Worm (Caenorhabditis elegans): ENCODE data around the gene T22E5.1.

The T22E5.1 gene

DNA sequence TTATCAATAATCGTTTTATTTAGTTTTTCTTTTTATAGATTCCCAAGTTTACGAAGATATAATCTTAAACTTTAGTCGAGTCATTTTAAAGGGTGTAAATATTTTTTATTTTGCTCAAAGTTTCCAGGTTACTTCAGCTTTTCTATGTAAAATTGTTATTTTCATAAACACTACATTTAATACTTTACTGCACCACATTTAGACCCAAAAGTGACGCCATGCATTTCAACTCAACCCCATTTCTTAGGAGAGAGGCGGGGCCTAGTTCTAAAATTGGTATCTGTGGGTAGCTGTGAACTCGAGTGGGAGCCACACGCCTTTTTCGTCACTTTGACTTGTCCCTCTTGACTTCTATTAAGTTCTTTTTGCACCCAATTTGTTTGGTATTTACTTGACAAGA, at the start of gene T22E5.1:
Gene T22E5.1, plus strand, starts transcription at position 301 of the 400 bp plus-strand sequence.
- TF ChIP-seq ztf-4 (tag; optimal IDR thresholded peaks at IDR 0.05) (no peak), unc-30 (tag; optimal IDR thresholded peaks at IDR 0.05) (no peak), ets-5 (GFP tag; IDR thresholded peaks at IDR 0.05) (no peak), tbx-2 (tag; optimal IDR thresholded peaks at IDR 0.05) (no peak), hlh-4 (tag; optimal IDR thresholded peaks at IDR 0.05) (no peak)

DNA sequence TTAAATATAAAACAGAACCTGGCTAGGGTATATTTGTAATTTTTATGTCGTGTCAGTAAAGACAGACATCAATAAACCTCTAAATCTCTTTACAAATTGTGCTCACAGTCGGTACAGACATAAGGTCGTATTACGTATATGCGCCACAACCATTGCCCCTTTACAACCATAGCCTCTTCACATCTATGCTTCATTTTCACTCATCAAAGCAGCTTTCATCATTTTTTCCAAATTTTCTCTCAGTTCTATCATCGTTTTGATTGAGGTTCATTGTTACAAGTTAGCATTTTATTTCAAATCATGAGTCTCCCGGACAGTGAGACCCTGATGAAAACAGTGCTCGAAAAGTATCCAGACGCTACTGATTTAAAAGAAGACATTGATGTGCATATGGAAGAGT, 48.5 kb upstream of the T22E5.1 start, which contains the start of gene C03B1.4:
Gene C03B1.4, plus strand, starts transcription at position 301 of the 400 bp plus-strand sequence.
- TF ChIP-seq efl-1 (optimal IDR thresholded peaks at IDR 0.05) (no peak), efl-1 (GFP tag; optimal IDR thresholded peaks at IDR 0.05 in 1 of 2) (peak in 1 of 2 experiments; percentile 29), hlh-4 (tag; optimal IDR thresholded peaks at IDR 0.05) (no peak), unc-98 (GFP tag; IDR thresholded peaks at IDR 0.05) (no peak)

DNA sequence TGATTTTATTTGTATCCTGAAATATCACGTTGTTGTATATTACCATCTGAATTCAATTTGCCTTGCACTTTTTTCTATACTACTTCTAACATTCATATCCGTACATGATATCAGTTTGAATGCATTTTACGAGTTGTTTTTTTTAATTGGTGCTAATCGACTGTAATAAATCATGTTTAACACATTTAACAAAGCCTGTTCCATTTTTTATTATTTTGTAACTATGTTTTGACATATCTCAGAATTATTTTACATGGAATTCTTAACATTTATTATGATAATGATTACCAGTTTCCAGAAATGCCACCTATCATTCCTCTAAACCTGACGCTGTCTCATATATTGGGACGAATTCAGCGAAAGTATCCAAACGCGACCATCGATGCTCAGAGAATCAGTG, 47.0 kb upstream of the T22E5.1 start, which contains the start of gene C03B1.3:
Gene C03B1.3, plus strand, starts transcription at position 301 of the 400 bp plus-strand sequence.
- TF ChIP-seq ceh-63 (GFP tag; optimal IDR thresholded peaks at IDR 0.05) = no peak
- no peak for TF ChIP-seq alr-1 (tag; optimal IDR thresholded peaks at IDR 0.05; ENCODE audit: borderline replicate concordance)
- TF ChIP-seq unc-30 (tag; optimal IDR thresholded peaks at IDR 0.05) = no peak
- TF ChIP-seq pag-3 (tag; optimal IDR thresholded peaks at IDR 0.05; ENCODE audit: borderline replicate concordance, insufficient read depth) = no peak
- no peak for TF ChIP-seq blmp-1 (tag; optimal IDR thresholded peaks at IDR 0.05)
- no peak for TF ChIP-seq sup-37 (GFP tag; optimal IDR thresholded peaks at IDR 0.05)
- TF ChIP-seq ztf-4 (tag; optimal IDR thresholded peaks at IDR 0.05) = no peak
- TF ChIP-seq nhr-84 (tag; optimal IDR thresholded peaks at IDR 0.05) = no peak
- no peak for TF ChIP-seq snpc-4 (tag; optimal IDR thresholded peaks at IDR 0.05)
- no peak for TF ChIP-seq unc-86 (tag; optimal IDR thresholded peaks at IDR 0.05)
- TF ChIP-seq sptf-1 (tag; optimal IDR thresholded peaks at IDR 0.05) = no peak
- TF ChIP-seq aha-1 (tag; optimal IDR thresholded peaks at IDR 0.05) = no peak
- TF ChIP-seq sox-4 (tag; optimal IDR thresholded peaks at IDR 0.05) = no peak
- no peak for TF ChIP-seq ztf-11 (tag; optimal IDR thresholded peaks at IDR 0.05)
- TF ChIP-seq elt-3 (tag; optimal IDR thresholded peaks at IDR 0.05) = no peak

DNA sequence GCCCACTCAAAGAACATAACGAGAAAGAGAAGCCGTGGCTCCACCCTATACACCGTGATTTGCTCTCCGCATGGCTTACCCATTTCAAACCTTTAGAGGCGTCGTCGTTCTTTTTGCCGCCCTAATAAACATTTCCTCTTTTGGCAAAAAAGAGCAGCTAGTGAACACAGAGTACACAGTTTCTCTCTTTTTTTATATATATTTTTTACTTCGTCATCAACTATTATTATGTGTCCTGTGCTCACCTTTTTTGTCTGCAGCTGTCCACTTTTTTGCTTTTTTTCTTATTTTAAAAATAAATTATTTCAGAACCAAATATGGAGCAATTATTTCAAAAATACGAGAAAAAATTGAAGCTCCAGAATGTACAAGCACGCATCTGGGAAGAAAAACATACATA, 43.0 kb upstream of the T22E5.1 start, which contains the start of gene C03B1.2:
Gene C03B1.2, plus strand, starts transcription at position 301 of the 400 bp plus-strand sequence.
- TF ChIP-seq C16A3.4 (tag; optimal IDR thresholded peaks at IDR 0.05) (no peak), F16B12.6 (tag; optimal IDR thresholded peaks at IDR 0.05) (no peak), irx-1 (tag; optimal IDR thresholded peaks at IDR 0.05) (no peak), sox-4 (tag; optimal IDR thresholded peaks at IDR 0.05) (no peak), pqm-1 (tag; optimal IDR thresholded peaks at IDR 0.05) (no peak), nhr-47 (tag; optimal IDR thresholded peaks at IDR 0.05) (no peak), nhr-85 (tag) (no peak), unc-62 (GFP tag; optimal IDR thresholded peaks at IDR 0.05) (no peak)

DNA sequence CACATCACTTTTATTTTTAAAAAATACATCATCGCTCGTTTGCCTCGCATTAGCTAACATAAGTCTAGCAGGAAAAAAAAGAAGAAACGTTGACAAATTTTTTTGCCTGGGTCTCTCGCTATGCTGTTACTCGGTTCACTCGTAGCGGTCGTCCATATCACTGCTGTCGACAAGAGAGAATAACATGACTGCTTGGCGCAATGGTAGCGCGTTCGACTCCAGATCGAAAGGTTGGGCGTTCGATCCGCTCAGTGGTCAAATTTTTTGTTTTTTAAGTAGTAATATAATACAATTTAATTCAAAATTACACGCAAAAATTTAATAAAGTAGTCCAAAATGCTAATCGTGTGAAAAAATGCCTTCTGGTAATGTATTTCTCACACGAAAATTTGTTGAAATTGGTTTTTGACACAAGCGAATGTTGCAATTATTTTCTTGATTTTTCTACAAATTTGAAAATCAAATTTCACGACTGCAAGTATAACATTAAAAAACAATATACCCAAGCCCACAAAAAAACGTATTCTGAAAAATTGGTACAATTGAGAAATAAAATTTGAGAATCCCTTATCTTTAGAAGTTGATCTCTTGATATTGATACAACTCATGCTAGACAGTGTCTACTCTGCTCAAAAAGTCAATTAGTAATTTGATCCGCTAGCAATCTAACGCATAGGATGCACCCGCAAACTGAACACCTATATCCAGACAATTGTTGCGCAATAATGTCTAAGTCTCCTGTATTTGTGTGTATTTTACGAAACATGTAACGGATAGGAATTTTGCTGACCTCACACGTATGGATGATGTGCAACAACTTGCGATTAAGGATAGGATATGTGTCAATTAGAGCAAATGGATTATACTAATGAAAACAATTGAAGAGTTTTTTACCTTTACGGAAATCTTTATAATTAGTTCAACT, 41.2 kb upstream of the T22E5.1 start:
- TF ChIP-seq dsc-1 (tag; optimal IDR thresholded peaks at IDR 0.05) = peak; percentile 78
- no peak for TF ChIP-seq sptf-1 (tag; optimal IDR thresholded peaks at IDR 0.05)
- peak; percentile 41 for TF ChIP-seq tbx-2 (tag; optimal IDR thresholded peaks at IDR 0.05)
- TF ChIP-seq nhr-90 (tag; optimal IDR thresholded peaks at IDR 0.05; ENCODE audit: poor library complexity) = peak; percentile 59
- TF ChIP-seq mef-2 (tag; optimal IDR thresholded peaks at IDR 0.05) = no peak
- no peak for TF ChIP-seq elt-2 (tag; optimal IDR thresholded peaks at IDR 0.05)
- peak in 1 of 2 experiments; percentile 67 for TF ChIP-seq lin-35 (GFP tag; optimal IDR thresholded peaks at IDR 0.05)
- TF ChIP-seq ceh-88 (GFP tag; IDR thresholded peaks at IDR 0.05) = no peak
- no peak for TF ChIP-seq F16B12.6 (tag; optimal IDR thresholded peaks at IDR 0.05)
- TF ChIP-seq ztf-4 (tag; optimal IDR thresholded peaks at IDR 0.05) = no peak
- TF ChIP-seq unc-130 (tag; optimal IDR thresholded peaks at IDR 0.05) = peak; percentile 41
- TF ChIP-seq nhr-19 (GFP tag; conservative IDR thresholded peaks at IDR 0.05) = peak; percentile 58
- TF ChIP-seq grh-1 (GFP tag; IDR thresholded peaks at IDR 0.05) = no peak
- TF ChIP-seq isw-1 (GFP tag; IDR thresholded peaks at IDR 0.05) = no peak
- TF ChIP-seq fos-1 (tag; optimal IDR thresholded peaks at IDR 0.05) = no peak
- TF ChIP-seq ceh-90 (tag; optimal IDR thresholded peaks at IDR 0.05) = no peak
- TF ChIP-seq egl-13 (tag; optimal IDR thresholded peaks at IDR 0.05) = peak; percentile 70
- TF ChIP-seq irx-1 (tag; optimal IDR thresholded peaks at IDR 0.05) = peak; percentile 49
- no peak for TF ChIP-seq nhr-28 (tag; optimal IDR thresholded peaks at IDR 0.05)
- TF ChIP-seq unc-86 (tag; optimal IDR thresholded peaks at IDR 0.05) = peak; percentile 20
- peak; percentile 66 for TF ChIP-seq swsn-7 (tag; optimal IDR thresholded peaks at IDR 0.05)
- TF ChIP-seq ceh-8 (GFP tag; optimal IDR thresholded peaks at IDR 0.05) = no peak
